Worm (Caenorhabditis elegans) whole organism, L4/young adult: ENCODE data around the gene T19C3.5.
A peak's percentile ranks its signal among the peaks of the same experiment; 100 is the strongest.

Source experiments
- W03F9.2 ChIP-seq: fragments of 150-350 bp; optimal IDR thresholded peaks from 2 replicates; lab custom pipeline; 2014; ENCODE audit warnings: missing biosample characterization, missing genetic modification characterization
- dao-5 ChIP-seq: sonication (generic microtip); optimal IDR thresholded peaks from 2 replicates; lab custom pipeline; 2016; ENCODE audit warnings: missing genotype, missing genetic modification characterization, moderate library complexity, missing compliant biosample characterization
- him-1 ChIP-seq: sonication (generic microtip); optimal IDR thresholded peaks from 2 replicates; lab custom pipeline; 2016; ENCODE audit warnings: missing genotype, missing genetic modification reagents, missing genetic modification characterization, missing compliant biosample characterization

T19C3.5 gene

ce11 chrIII:646454-646853 is 18.7 kb upstream of the T19C3.5 start, which contains the start of gene orai-1:
orai-1 (plus strand) TSS chrIII:646754.
- TF ChIP-seq W03F9.2 (tag; lab: Kevin White, UChicago), result no peak
- TF ChIP-seq him-1 (tag; lab: Kevin White, UChicago), result no peak
- TF ChIP-seq dao-5, result no peak

- TF ChIP-seq him-1 (tag; lab: Kevin White, UChicago), result no peak
Measured at ce11 chrIII:644660-645059, 16.9 kb upstream of the T19C3.5 start.

ce11 chrIII:641759-642158 is 14.0 kb upstream of the T19C3.5 start, which contains the start of gene W06E11.1:
W06E11.1 (plus strand) TSS chrIII:642059.
- TF ChIP-seq W03F9.2 (tag; lab: Kevin White, UChicago), result no peak
- TF ChIP-seq him-1 (tag; lab: Kevin White, UChicago), result no peak
- TF ChIP-seq dao-5, result no peak

- TF ChIP-seq W03F9.2 (tag; lab: Kevin White, UChicago) (peak; percentile 76), dao-5 (no peak)
Measured at ce11 chrIII:640198-640803, 12.6 kb upstream of the T19C3.5 start, which contains the start of the genes tag-266 and tag-267. tag-266 (minus strand) TSS chrIII:640226. tag-267 (plus strand) TSS chrIII:640790.

- no peak for TF ChIP-seq W03F9.2 (tag; lab: Kevin White, UChicago)
- no peak for TF ChIP-seq dao-5
- no peak for TF ChIP-seq him-1 (tag; lab: Kevin White, UChicago)
Measured at ce11 chrIII:638319-638718, 10.6 kb upstream of the T19C3.5 start, which contains the start of gene sbds-1. sbds-1 (minus strand) TSS chrIII:638419.

ce11 chrIII:636067-636466 is 8.3 kb upstream of the T19C3.5 start, which contains the start of gene T19C3.7:
T19C3.7 (minus strand) TSS chrIII:636167.
- TF ChIP-seq him-1 (tag; lab: Kevin White, UChicago) (no peak), dao-5 (no peak), W03F9.2 (tag; lab: Kevin White, UChicago) (no peak)

- no peak for TF ChIP-seq dao-5
- TF ChIP-seq W03F9.2 (tag; lab: Kevin White, UChicago), result peak; percentile 19
Measured at ce11 chrIII:634618-635017, 6.9 kb upstream of the T19C3.5 start, which contains the start of gene fem-2. fem-2 (minus strand) TSS chrIII:634626.

- TF ChIP-seq dao-5, result no peak
- no peak for TF ChIP-seq W03F9.2 (tag; lab: Kevin White, UChicago)
- no peak for TF ChIP-seq him-1 (tag; lab: Kevin White, UChicago)
Measured at ce11 chrIII:631421-631820, 3.7 kb upstream of the T19C3.5 start, which contains the start of gene T19C3.6. T19C3.6 (minus strand) TSS chrIII:631521.

ce11 chrIII:626091-626490 is 1.6 kb downstream of the T19C3.5 start:
- TF ChIP-seq him-1 (tag; lab: Kevin White, UChicago) (no peak), W03F9.2 (tag; lab: Kevin White, UChicago) (no peak), dao-5 (no peak)

- TF ChIP-seq him-1 (tag; lab: Kevin White, UChicago) (peak; percentile 15), W03F9.2 (tag; lab: Kevin White, UChicago) (peak; percentile 59), dao-5 (no peak)
Measured at ce11 chrIII:623754-624153, 4.0 kb downstream of the T19C3.5 start.

- TF ChIP-seq dao-5 (no peak), W03F9.2 (tag; lab: Kevin White, UChicago) (no peak), him-1 (tag; lab: Kevin White, UChicago) (no peak)
Measured at ce11 chrIII:620204-620718, 7.5 kb downstream of the T19C3.5 start, which contains the start of gene T19C3.4. T19C3.4 (minus strand) TSS chrIII:620254.

- TF ChIP-seq him-1 (tag; lab: Kevin White, UChicago) (no peak), dao-5 (no peak), W03F9.2 (tag; lab: Kevin White, UChicago) (no peak)
Measured at ce11 chrIII:617467-617866, 10.3 kb downstream of the T19C3.5 start, which contains the start of gene T19C3.2. T19C3.2 (minus strand) TSS chrIII:617567.

- no peak for TF ChIP-seq W03F9.2 (tag; lab: Kevin White, UChicago)
- TF ChIP-seq him-1 (tag; lab: Kevin White, UChicago), result no peak
- no peak for TF ChIP-seq dao-5
Measured at ce11 chrIII:614447-614846, 13.3 kb downstream of the T19C3.5 start, which contains the start of gene T19C3.3. T19C3.3 (minus strand) TSS chrIII:614547.

- TF ChIP-seq him-1 (tag; lab: Kevin White, UChicago) (no peak), dao-5 (no peak), W03F9.2 (tag; lab: Kevin White, UChicago) (no peak)
Measured at ce11 chrIII:612759-613158, 15.0 kb downstream of the T19C3.5 start.
